Worm (Caenorhabditis elegans): Measurements from ENCODE around the gene Y69A2AR.1.
"Not testable (repeated sequence)": the region's sequence is repeated elsewhere in the genome, so short reads cannot be mapped to it uniquely, and the experiment has no call there.

Y69A2AR.1 gene

DNA sequence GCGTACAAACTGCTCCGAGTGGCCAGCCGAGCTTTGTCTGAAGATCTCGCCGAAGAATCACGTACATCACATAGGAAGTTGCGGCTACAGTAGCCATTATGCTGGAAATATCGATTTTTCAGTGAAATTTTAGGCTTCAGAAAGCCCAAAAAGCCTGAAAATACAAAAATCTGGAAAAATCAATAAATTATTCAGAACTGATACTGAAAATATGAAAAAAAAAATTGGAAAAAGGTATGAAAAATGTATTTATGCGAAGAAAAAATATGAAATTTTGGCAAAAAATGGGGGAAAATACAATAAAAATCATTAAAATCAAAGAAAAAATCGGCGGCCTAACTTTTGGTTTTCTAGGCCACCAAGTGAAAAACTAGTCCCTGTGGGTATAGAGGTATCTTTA lies 46.1 kb downstream of the Y69A2AR.1 start, which contains the start of gene Y94H6A.12:
Gene Y94H6A.12, minus strand, starts transcription at position 101 of the 400 bp plus-strand sequence.
- TF ChIP-seq duxl-1 (tag; optimal IDR thresholded peaks at IDR 0.05; ENCODE audit: poor library complexity) = no peak
- peak; percentile 33 for TF ChIP-seq ceh-28 (tag; optimal IDR thresholded peaks at IDR 0.05)

ce11 chrIV:2716474-2716873 lies 49.6 kb downstream of the Y69A2AR.1 start, which contains the start of gene Y94H6A.7:
Gene Y94H6A.7, minus strand, starts transcription at chrIV:2716574.
- TF ChIP-seq dve-1 (tag; optimal IDR thresholded peaks at IDR 0.05; ENCODE audit: insufficient read depth); nhr-237 (tag; optimal IDR thresholded peaks at IDR 0.05); set-16 (GFP tag; IDR thresholded peaks at IDR 0.05): not testable (repeated sequence)

- not testable (repeated sequence) for TF ChIP-seq tra-1 (GFP tag; IDR thresholded peaks at IDR 0.05); mdl-1 (tag; optimal IDR thresholded peaks at IDR 0.05); saeg-2 (GFP tag; IDR thresholded peaks at IDR 0.05)
Observed at ce11 chrIV:2719734-2720133, 52.9 kb downstream of the Y69A2AR.1 start, which contains the start of gene ndua-12. Gene ndua-12, minus strand, starts transcription at chrIV:2719834.

All from whole organism, L4 larva.